Fruit fly (Drosophila melanogaster): ENCODE measurements around the gene mRpL22.

Gene mRpL22

DNA sequence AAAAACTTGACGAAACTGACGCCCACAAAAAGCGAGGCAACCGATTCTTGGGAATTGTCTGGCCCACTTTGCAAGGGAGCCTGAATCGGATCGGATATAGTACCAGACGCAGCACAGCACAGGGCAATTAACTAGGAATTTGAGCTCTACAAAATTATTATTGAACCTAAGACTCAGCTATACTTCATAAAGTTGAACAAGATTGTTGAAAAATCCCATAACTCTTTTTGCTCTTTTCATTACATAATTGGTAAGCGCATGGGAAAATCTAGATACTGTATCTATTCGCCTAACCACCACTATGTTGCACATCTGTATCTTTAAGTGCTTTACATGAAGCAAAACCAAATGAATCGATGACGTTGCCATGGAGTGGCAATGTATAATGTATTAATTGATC lies 49.4 kb downstream of the mRpL22 start (continued):
- peak; percentile 78 for TF ChIP-seq row (GFP tag; IDR thresholded peaks at IDR 0.05)
- TF ChIP-seq gcm2 (GFP tag; optimal IDR thresholded peaks at IDR 0.05), result peak; percentile 31
- TF ChIP-seq crc (GFP tag; optimal IDR thresholded peaks at IDR 0.05), result no peak
- TF ChIP-seq lab (GFP tag; optimal IDR thresholded peaks at IDR 0.05), result peak; percentile 66
- no peak for TF ChIP-seq usp (GFP tag; optimal IDR thresholded peaks at IDR 0.05)
- TF ChIP-seq gce (GFP tag; IDR thresholded peaks at IDR 0.05), result peak; percentile 66; the same call in 2 of the 3 replicates
- peak; percentile 59; the same call in 1 of the 2 replicates for TF ChIP-seq CG10959 (GFP tag; IDR thresholded peaks at IDR 0.05)
- no peak for TF ChIP-seq crol (GFP tag; IDR thresholded peaks at IDR 0.05)
- TF ChIP-seq pzg (GFP tag; optimal IDR thresholded peaks at IDR 0.05), result no peak
- peak; percentile 62 for TF ChIP-seq bab2 (GFP tag; optimal IDR thresholded peaks at IDR 0.05)
- peak; percentile 73 for TF ChIP-seq Aef1 (GFP tag; IDR thresholded peaks at IDR 0.05)
- no peak for TF ChIP-seq sima (GFP tag; optimal IDR thresholded peaks at IDR 0.05)
- TF ChIP-seq dmrt99B (tag; optimal IDR thresholded peaks at IDR 0.05), result peak; percentile 88
- TF ChIP-seq Oaz (GFP tag; IDR thresholded peaks at IDR 0.05), result peak; percentile 66
- no peak for TF ChIP-seq BEAF-32 (GFP tag; optimal IDR thresholded peaks at IDR 0.05)
- peak; percentile 83 for TF ChIP-seq ken (GFP tag; IDR thresholded peaks at IDR 0.05)
- peak; percentile 61 for TF ChIP-seq gcm (GFP tag; optimal IDR thresholded peaks at IDR 0.05)
- no peak for TF ChIP-seq sd (tag; optimal IDR thresholded peaks at IDR 0.05)
- peak; percentile 49 for TF ChIP-seq shn (GFP tag; optimal IDR thresholded peaks at IDR 0.05)
- TF ChIP-seq Dfd (GFP tag; optimal IDR thresholded peaks at IDR 0.05), result no peak
- peak in 1 of 2 experiments; percentile 90 for TF ChIP-seq eve (GFP tag; optimal IDR thresholded peaks at IDR 0.05)
- no peak for TF ChIP-seq Elba2 (GFP tag; optimal IDR thresholded peaks at IDR 0.05)
- TF ChIP-seq danr (GFP tag; IDR thresholded peaks at IDR 0.05), result peak; percentile 36; the same call in 1 of the 2 replicates
- TF ChIP-seq CG7928 (GFP tag; optimal IDR thresholded peaks at IDR 0.05), result no peak
- TF ChIP-seq ash1 (GFP tag; optimal IDR thresholded peaks at IDR 0.05), result no peak
- TF ChIP-seq bcd (GFP tag; optimal IDR thresholded peaks at IDR 0.05), result peak; percentile 71
- peak; percentile 80 for TF ChIP-seq CG12219 (GFP tag; optimal IDR thresholded peaks at IDR 0.05)
- TF ChIP-seq YL-1 (GFP tag; optimal IDR thresholded peaks at IDR 0.05), result no peak
- TF ChIP-seq CG10366 (GFP tag; IDR thresholded peaks at IDR 0.05), result peak; percentile 79
- TF ChIP-seq Usf (GFP tag; optimal IDR thresholded peaks at IDR 0.05), result no peak
- TF ChIP-seq al (GFP tag; IDR thresholded peaks at IDR 0.05), result 0 out of 2 replicates have a peak, but pooled peaks have one; percentile 32
- TF ChIP-seq CG14860 (GFP tag; IDR thresholded peaks at IDR 0.05; ENCODE audit: partially characterized antibody), result no peak
- peak; percentile 78 for TF ChIP-seq CG12769 (tag; optimal IDR thresholded peaks at IDR 0.05)
- TF ChIP-seq unc-4 (GFP tag; IDR thresholded peaks at IDR 0.05; ENCODE audit: partially characterized antibody), result no peak
- no peak for TF ChIP-seq Doc2 (GFP tag; IDR thresholded peaks at IDR 0.05)
- peak; percentile 39 for TF ChIP-seq eyg (GFP tag; optimal IDR thresholded peaks at IDR 0.05)
- peak; percentile 49 for TF ChIP-seq CTCF (GFP tag; optimal IDR thresholded peaks at IDR 0.05)
- TF ChIP-seq CkIIα-i1 (GFP tag; IDR thresholded peaks at IDR 0.05), result no peak
- TF ChIP-seq pum (GFP tag; optimal IDR thresholded peaks at IDR 0.05), result peak; percentile 65
- TF ChIP-seq kni (GFP tag; optimal IDR thresholded peaks at IDR 0.05), result no peak
- TF ChIP-seq CG6683 (GFP tag; optimal IDR thresholded peaks at IDR 0.05), result no peak
- TF ChIP-seq CrebB (tag; optimal IDR thresholded peaks at IDR 0.05), result peak; percentile 22
- peak; percentile 44 for TF ChIP-seq Nf-YB (GFP tag; optimal IDR thresholded peaks at IDR 0.05)
- TF ChIP-seq Awh (GFP tag; IDR thresholded peaks at IDR 0.05), result peak; percentile 74
- TF ChIP-seq Hand (GFP tag; optimal IDR thresholded peaks at IDR 0.05), result no peak
- peak; percentile 64 for TF ChIP-seq CG8290 (GFP tag; optimal IDR thresholded peaks at IDR 0.05)
- peak in 1 of 2 experiments; percentile 86 for TF ChIP-seq CG8290 (tag; optimal IDR thresholded peaks at IDR 0.05)
- TF ChIP-seq grn (GFP tag; optimal IDR thresholded peaks at IDR 0.05), result no peak
- peak; percentile 75 for TF ChIP-seq CG8924 (tag; optimal IDR thresholded peaks at IDR 0.05)
- peak; percentile 19 for TF ChIP-seq D19B (GFP tag; optimal IDR thresholded peaks at IDR 0.05)
- peak; percentile 50 for TF ChIP-seq Side (GFP tag; optimal IDR thresholded peaks at IDR 0.05)
- peak; percentile 61 for TF ChIP-seq CG1024 (GFP tag; IDR thresholded peaks at IDR 0.05)
- peak; percentile 73 for TF ChIP-seq ind (GFP tag; optimal IDR thresholded peaks at IDR 0.05)

Data from whole organism, embryonic.